Worm (Caenorhabditis elegans) whole organism, dauer: Measurements from ENCODE around the gene fbxa-36.

ENCODE experiments used
- unc-62 ChIP-seq: sonication (generic microtip); optimal IDR thresholded peaks from 2 replicates; lab custom pipeline; 2017; ENCODE audit warnings: missing biosample characterization, missing genetic modification reagents, missing genetic modification characterization

Gene fbxa-36

DNA sequence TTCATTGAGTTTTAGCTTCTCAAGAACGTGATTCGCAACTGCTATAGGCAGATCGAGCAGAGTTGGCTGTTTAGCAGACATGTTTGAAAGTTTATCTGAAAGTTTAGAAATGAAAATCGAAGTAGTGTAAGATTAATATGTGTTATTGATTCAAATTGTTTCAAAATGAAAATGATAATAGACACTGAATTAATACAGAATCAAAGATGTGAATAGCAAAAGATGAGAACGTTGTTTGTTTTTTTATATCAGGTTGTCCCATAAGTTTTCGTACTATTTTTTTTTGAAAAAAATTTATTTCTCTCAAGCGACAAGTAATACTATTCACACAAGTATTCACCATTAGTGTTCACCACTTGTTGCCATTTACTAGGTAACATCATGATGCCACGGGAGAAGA lies at the start of gene fbxa-36:
TSS of gene fbxa-36 (minus strand) at position 101 of the 400 bp plus-strand sequence.
- no peak for TF ChIP-seq unc-62 (GFP tag; lab: Kevin White, UChicago)

DNA sequence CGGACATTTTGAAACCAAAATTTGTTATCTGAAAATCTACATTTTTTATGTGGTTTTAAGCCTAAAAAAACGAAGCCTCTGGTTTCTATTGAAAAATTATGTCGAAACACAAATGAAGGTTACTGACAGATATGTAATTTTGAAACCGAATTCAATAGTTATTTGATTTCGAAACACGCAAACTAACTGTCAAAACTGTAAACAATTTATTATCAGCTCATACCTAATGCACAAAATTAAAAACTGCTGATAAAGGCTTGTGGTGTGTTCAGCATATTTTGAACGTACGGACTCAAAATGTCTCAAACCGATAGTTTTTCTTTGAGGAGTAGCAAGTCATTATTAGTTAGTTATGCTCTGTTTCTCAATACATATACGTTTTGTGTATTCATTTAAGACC lies 49.5 kb upstream of the fbxa-36 start, which contains the start of gene fbxa-26:
TSS of gene fbxa-26 (minus strand) at position 35 of the 400 bp plus-strand sequence.
- TF ChIP-seq unc-62 (GFP tag; lab: Kevin White, UChicago): no peak

ce11 chrIII:1340240-1340639 lies 47.2 kb upstream of the fbxa-36 start, which contains the start of gene fbxa-5:
Gene fbxa-5 (minus strand): TSS chrIII:1340340.
- TF ChIP-seq unc-62 (GFP tag; lab: Kevin White, UChicago): no peak

ce11 chrIII:1331894-1332293 lies 38.9 kb upstream of the fbxa-36 start, which contains the start of gene Y82E9BL.19:
Gene Y82E9BL.19 (plus strand): TSS chrIII:1332016.
- no peak for TF ChIP-seq unc-62 (GFP tag; lab: Kevin White, UChicago)

- TF ChIP-seq unc-62 (GFP tag; lab: Kevin White, UChicago): no peak
These were observed 33.5 kb upstream of the fbxa-36 start, which contains the start of gene Y82E9BL.18 for ce11 chrIII:1326490-1326889. Gene Y82E9BL.18 (plus strand): TSS chrIII:1326790.

DNA sequence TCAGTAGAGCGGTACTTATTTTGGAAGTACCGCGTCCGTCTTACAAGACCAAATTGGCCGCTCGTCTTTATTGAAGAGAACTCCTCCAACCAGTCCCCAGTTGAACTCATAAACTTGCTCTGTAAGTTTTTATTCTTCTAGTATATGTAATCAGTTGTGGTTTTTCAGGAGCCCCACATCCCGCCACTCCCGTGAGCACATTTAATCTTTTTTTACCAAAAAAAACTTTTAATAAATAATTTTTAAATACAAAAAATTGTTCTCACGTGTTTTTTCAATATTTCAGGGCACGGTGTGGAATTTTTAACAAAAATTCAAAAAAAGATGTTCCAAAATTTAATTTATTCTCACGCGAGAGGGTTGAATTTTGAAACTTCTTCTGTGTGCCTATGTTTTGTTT lies 31.5 kb upstream of the fbxa-36 start, which contains the start of gene fbxa-14:
TSS of gene fbxa-14 (minus strand) at position 101 of the 400 bp plus-strand sequence.
- no peak for TF ChIP-seq unc-62 (GFP tag; lab: Kevin White, UChicago)

DNA sequence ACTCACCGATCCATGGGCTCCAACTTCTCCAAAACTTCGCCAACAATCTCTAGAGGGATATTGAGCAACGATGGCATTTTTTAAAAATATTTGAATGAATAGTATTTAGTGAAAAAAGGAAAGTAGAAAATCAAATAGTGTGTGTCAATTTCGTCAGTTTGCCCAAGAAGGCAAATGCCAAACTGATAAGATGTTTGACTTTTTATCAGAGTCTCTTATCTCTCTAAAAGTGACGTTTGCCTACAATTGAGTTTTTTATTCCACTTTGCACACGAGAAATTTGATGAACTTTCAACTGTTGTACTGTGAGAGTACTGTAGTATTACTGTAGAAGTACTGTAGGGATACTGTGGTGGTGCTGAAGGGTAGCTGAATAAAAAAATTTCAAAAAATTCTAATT lies 30.5 kb upstream of the fbxa-36 start:
- no peak for TF ChIP-seq unc-62 (GFP tag; lab: Kevin White, UChicago)

ce11 chrIII:1321561-1321960 lies 28.5 kb upstream of the fbxa-36 start, which contains the start of gene fbxa-15:
Gene fbxa-15 (minus strand): TSS chrIII:1321661.
- no peak for TF ChIP-seq unc-62 (GFP tag; lab: Kevin White, UChicago)

ce11 chrIII:1315038-1315437 lies 22.0 kb upstream of the fbxa-36 start, which contains the start of the genes fbxa-80 and fbxa-19:
Gene fbxa-80 (minus strand): TSS chrIII:1315210.
Gene fbxa-19 (plus strand): TSS chrIII:1315401.
- no peak for TF ChIP-seq unc-62 (GFP tag; lab: Kevin White, UChicago)

- no peak for TF ChIP-seq unc-62 (GFP tag; lab: Kevin White, UChicago)
These were observed 21.2 kb upstream of the fbxa-36 start for ce11 chrIII:1314283-1314682.

ce11 chrIII:1311367-1311766 lies 18.3 kb upstream of the fbxa-36 start:
- no peak for TF ChIP-seq unc-62 (GFP tag; lab: Kevin White, UChicago)

- no peak for TF ChIP-seq unc-62 (GFP tag; lab: Kevin White, UChicago)
These were observed 15.9 kb upstream of the fbxa-36 start, which contains the start of gene Y82E9BL.12 for ce11 chrIII:1308887-1309286. Gene Y82E9BL.12 (plus strand): TSS chrIII:1309187.

DNA sequence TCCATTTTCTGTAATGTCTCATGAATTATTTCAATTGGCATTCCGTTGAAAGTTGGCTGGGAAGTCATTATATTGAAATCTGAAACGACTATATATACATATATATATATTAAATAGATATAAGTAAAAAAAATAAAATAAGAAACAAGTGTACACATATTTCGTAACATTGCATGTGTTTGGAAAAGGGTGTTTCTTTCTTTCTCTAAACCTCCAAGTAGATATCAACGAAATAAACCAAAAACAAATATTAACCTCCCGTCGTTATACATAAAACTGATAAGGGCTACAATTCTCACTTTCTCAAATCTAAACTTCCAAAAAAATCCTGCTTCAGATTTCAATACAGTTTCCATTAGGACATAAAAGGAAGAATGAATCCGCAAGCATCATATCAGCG lies 15.2 kb upstream of the fbxa-36 start, which contains the start of gene fbxa-79:
TSS of gene fbxa-79 (minus strand) at position 86 of the 400 bp plus-strand sequence.
- no peak for TF ChIP-seq unc-62 (GFP tag; lab: Kevin White, UChicago)

- TF ChIP-seq unc-62 (GFP tag; lab: Kevin White, UChicago): no peak
These were observed 14.3 kb upstream of the fbxa-36 start for ce11 chrIII:1307333-1307732.

ce11 chrIII:1303414-1303813 lies 10.4 kb upstream of the fbxa-36 start, which contains the start of gene fbxa-75:
Gene fbxa-75 (plus strand): TSS chrIII:1303714.
- TF ChIP-seq unc-62 (GFP tag; lab: Kevin White, UChicago): no peak

ce11 chrIII:1297604-1298003 lies 4.6 kb upstream of the fbxa-36 start, which contains the start of gene fbxa-28:
Gene fbxa-28 (plus strand): TSS chrIII:1297904.
- no peak for TF ChIP-seq unc-62 (GFP tag; lab: Kevin White, UChicago)

DNA sequence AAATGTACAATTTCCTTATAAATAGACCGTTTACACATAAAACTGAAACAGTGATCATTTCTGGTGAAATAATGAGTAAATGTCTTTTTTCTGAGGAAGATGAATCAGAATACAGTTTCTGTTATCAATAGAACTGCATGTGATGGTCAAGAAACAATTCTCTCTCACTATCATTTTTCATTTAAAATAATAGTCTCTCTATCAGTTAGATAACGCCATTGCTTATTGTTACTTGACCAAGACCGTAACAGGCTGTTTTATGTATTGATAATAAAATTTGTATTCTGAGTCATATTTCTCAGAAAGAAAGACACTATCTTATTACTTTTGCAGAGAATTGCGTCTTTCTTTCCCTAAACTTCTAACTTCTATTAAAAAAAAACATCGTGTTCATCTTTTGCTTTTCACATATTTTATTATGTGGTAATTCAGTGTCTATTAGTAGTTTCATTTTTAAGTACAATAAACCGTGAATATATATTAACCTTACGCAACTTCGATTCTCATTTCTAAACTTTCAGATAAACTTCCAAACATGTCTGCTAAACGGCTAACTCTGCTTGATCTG lies 2.2 kb upstream of the fbxa-36 start, which contains the start of gene fbxa-35:
TSS of gene fbxa-35 (plus strand) at position 518 of the 568 bp plus-strand sequence.
- no peak for TF ChIP-seq unc-62 (GFP tag; lab: Kevin White, UChicago)
